Fruit fly (Drosophila melanogaster): ENCODE results near the gene CG31735.

dm6 chr2L:15909826-15910225 is 14.6 kb downstream of the CG31735 start:
- TF ChIP-seq ttk (optimal IDR thresholded peaks at IDR 0.05) (no peak), Sin3A (optimal IDR thresholded peaks at IDR 0.05) (no peak), psq (optimal IDR thresholded peaks at IDR 0.05) (no peak), h (optimal IDR thresholded peaks at IDR 0.05) (no peak), Myc (optimal IDR thresholded peaks at IDR 0.05) (no peak)

Data from Kc167 (cell line).